Worm (Caenorhabditis elegans) whole organism, young adult: Measurements from ENCODE around the gene F47B8.4.

Experiments used
- D2030.7 ChIP-seq: fragments of 200-800 bp; sonication (Bioruptor generic); IDR thresholded peaks from 2 replicates; pipeline ENCODE4 v1.3.6; 2022; ENCODE audit warnings: missing genetic modification reagents, missing genetic modification characterization, missing compliant biosample characterization
- F39B2.1 ChIP-seq: fragments of 200-800 bp; sonication (Bioruptor generic); IDR thresholded peaks from 2 replicates; pipeline ENCODE4 v1.3.6; 2022; ENCODE audit warnings: missing genetic modification reagents, missing genetic modification characterization, missing compliant biosample characterization
- F52B5.7 ChIP-seq: sonication (generic microtip); optimal IDR thresholded peaks from 2 replicates; lab custom pipeline; 2016; ENCODE audit warnings: mild to moderate bottlenecking, missing genetic modification characterization, missing compliant biosample characterization
- Y53G8AR.9 ChIP-seq: fragments of 200-800 bp; sonication (Bioruptor generic); conservative IDR thresholded peaks from 2 replicates; pipeline ENCODE4 v1.3.6; 2022; ENCODE audit warnings: missing genetic modification reagents, missing genetic modification characterization, missing compliant biosample characterization
- Y79H2A.3 ChIP-seq: fragments of 200-800 bp; sonication (Bioruptor generic); conservative IDR thresholded peaks from 2 replicates; pipeline ENCODE4 v1.3.6; 2022; ENCODE audit warnings: missing genetic modification reagents, missing genetic modification characterization, missing compliant biosample characterization
- attf-3 ChIP-seq: fragments of 200-800 bp; sonication (Bioruptor generic); conservative IDR thresholded peaks from 2 replicates; pipeline ENCODE4 v1.3.6; 2022; ENCODE audit warnings: missing genetic modification reagents, missing genetic modification characterization, missing compliant biosample characterization
- attf-5 ChIP-seq: fragments of 200-800 bp; sonication (Bioruptor generic); optimal IDR thresholded peaks from 2 replicates; lab custom pipeline; 2018; ENCODE audit warnings: mild to moderate bottlenecking, missing genetic modification characterization, missing compliant biosample characterization
- attf-6 ChIP-seq: fragments of 200-800 bp; sonication (Bioruptor generic); IDR thresholded peaks from 2 replicates; pipeline ENCODE4 v1.3.6; 2022; ENCODE audit warnings: missing genetic modification reagents, missing genetic modification characterization, missing compliant biosample characterization
- cebp-1 ChIP-seq, 2 experiments: fragments of 200-800 bp in 1 of 2; sonication (Bioruptor generic) in 1 of 2; sonication (generic microtip) in 1 of 2; IDR thresholded peaks in 1 of 2; optimal IDR thresholded peaks in 1 of 2; 2 replicates each; pipeline versions ENCODE4 v1.3.6 to Lab custom; 2017 to 2022; ENCODE audit warnings: missing compliant biosample characterization in 2 of 2, missing genetic modification characterization in 2 of 2, mild to moderate bottlenecking in 1 of 2, missing genetic modification reagents in 1 of 2, moderate library complexity in 1 of 2
- ceh-27 ChIP-seq: fragments of 200-800 bp; sonication (Bioruptor generic); optimal IDR thresholded peaks from 2 replicates; lab custom pipeline; 2018; ENCODE audit warnings: mild to moderate bottlenecking, missing genetic modification characterization, moderate library complexity, missing compliant biosample characterization
- chd-7 ChIP-seq: sonication (generic microtip); optimal IDR thresholded peaks from 2 replicates; lab custom pipeline; 2016; ENCODE audit warnings: mild to moderate bottlenecking, missing genetic modification characterization, moderate library complexity, missing compliant biosample characterization
- dpff-1 ChIP-seq: sonication (generic microtip); optimal IDR thresholded peaks from 2 replicates; lab custom pipeline; 2017; ENCODE audit warnings: mild to moderate bottlenecking, missing genetic modification characterization, missing compliant biosample characterization
- hmg-1.2 ChIP-seq: fragments of 200-800 bp; sonication (Bioruptor generic); IDR thresholded peaks from 2 replicates; pipeline ENCODE4 v1.3.6; 2022; ENCODE audit warnings: missing genetic modification reagents, missing genetic modification characterization, missing compliant biosample characterization
- hmg-20 ChIP-seq: fragments of 200-800 bp; sonication (Bioruptor generic); IDR thresholded peaks from 2 replicates; pipeline ENCODE4 v1.3.6; 2022; ENCODE audit warnings: missing genetic modification reagents, missing genetic modification characterization, missing compliant biosample characterization
- lin-35 ChIP-seq, 3 experiments: fragments of 150-350 bp in 2 of 3; sonication (generic microtip) in 1 of 3; optimal IDR thresholded peaks; 2 replicates each; lab custom pipeline; 2014 to 2018; ENCODE audit warnings: missing biosample characterization in 3 of 3, missing genetic modification characterization in 3 of 3, missing genetic modification reagents in 3 of 3
- lin-40 ChIP-seq: sonication (generic microtip); optimal IDR thresholded peaks from 2 replicates; lab custom pipeline; 2016; ENCODE audit warnings: missing genetic modification characterization, mild to moderate bottlenecking, missing compliant biosample characterization, missing genotype, missing genetic modification reagents
- lir-1 ChIP-seq: fragments of 200-800 bp; sonication (Bioruptor generic); conservative IDR thresholded peaks from 2 replicates; pipeline ENCODE4 v1.3.6; 2022; ENCODE audit warnings: missing genetic modification reagents, missing genetic modification characterization, missing compliant biosample characterization
- lsl-1 ChIP-seq: fragments of 200-800 bp; sonication (Bioruptor generic); optimal IDR thresholded peaks from 2 replicates; lab custom pipeline; 2018; ENCODE audit warnings: mild to moderate bottlenecking, missing genetic modification characterization, moderate library complexity, missing compliant biosample characterization
- mcd-1 ChIP-seq: fragments of 200-800 bp; sonication (Bioruptor generic); IDR thresholded peaks from 2 replicates; pipeline ENCODE4 v1.3.6; 2022; ENCODE audit warnings: missing genetic modification reagents, missing genetic modification characterization, missing compliant biosample characterization
- mes-4 ChIP-seq: sonication (generic microtip); optimal IDR thresholded peaks from 2 replicates; lab custom pipeline; 2016; ENCODE audit warnings: missing genotype, missing genetic modification characterization, missing compliant biosample characterization
- nfyb-1 ChIP-seq: fragments of 200-800 bp; sonication (Bioruptor generic); IDR thresholded peaks from 2 replicates; pipeline ENCODE4 v1.3.6; 2022; ENCODE audit warnings: missing genetic modification reagents, missing genetic modification characterization, missing compliant biosample characterization
- nhr-120 ChIP-seq: fragments of 200-800 bp; sonication (Bioruptor generic); IDR thresholded peaks from 2 replicates; pipeline ENCODE4 v1.3.6; 2022; ENCODE audit warnings: missing genetic modification characterization, missing compliant biosample characterization
- nhr-80 ChIP-seq: sonication (generic microtip); optimal IDR thresholded peaks from 2 replicates; lab custom pipeline; 2016; ENCODE audit warnings: missing genetic modification characterization, missing compliant biosample characterization
- nhr-90 ChIP-seq: sonication (generic microtip); optimal IDR thresholded peaks from 2 replicates; lab custom pipeline; 2016; ENCODE audit warnings: missing genotype, mild to moderate bottlenecking, missing genetic modification characterization, missing compliant biosample characterization
- pbrm-1 ChIP-seq: fragments of 200-800 bp; sonication (Bioruptor generic); IDR thresholded peaks from 2 replicates; pipeline ENCODE4 v1.3.6; 2022; ENCODE audit warnings: missing genetic modification reagents, missing genetic modification characterization, missing compliant biosample characterization
- rcor-1 ChIP-seq: fragments of 200-800 bp; sonication (Bioruptor generic); IDR thresholded peaks from 2 replicates; pipeline ENCODE4 v1.3.6; 2022; ENCODE audit warnings: missing genetic modification reagents, missing genetic modification characterization, missing compliant biosample characterization
- sea-2 ChIP-seq: fragments of 200-800 bp; sonication (Bioruptor generic); IDR thresholded peaks from 2 replicates; pipeline ENCODE4 v1.3.6; 2022; ENCODE audit warnings: missing genetic modification characterization, missing compliant biosample characterization
- snpc-1.1 ChIP-seq: sonication (generic microtip); optimal IDR thresholded peaks from 2 replicates; lab custom pipeline; 2017; ENCODE audit warnings: missing genetic modification characterization, mild to moderate bottlenecking, missing compliant biosample characterization, antibody characterized with exemption, moderate library complexity, missing genotype, missing genetic modification reagents; ENCODE audit not compliant: insufficient read depth
- snpc-4 ChIP-seq, 5 experiments: fragments of 150-350 bp in 1 of 5; sonication (generic microtip) in 4 of 5; optimal IDR thresholded peaks; 2 replicates each; lab custom pipeline; 2014 to 2018; ENCODE audit warnings: missing genetic modification characterization in 5 of 5, missing biosample characterization in 3 of 5, antibody characterized with exemption in 2 of 5, mild to moderate bottlenecking in 2 of 5, missing compliant biosample characterization in 2 of 5, missing genotype in 2 of 5, moderate library complexity in 2 of 5, missing genetic modification reagents in 1 of 5
- tbp1 ChIP-seq: fragments of 200-800 bp; sonication (Bioruptor generic); optimal IDR thresholded peaks from 2 replicates; lab custom pipeline; 2018; ENCODE audit warnings: mild to moderate bottlenecking, missing genetic modification characterization, missing compliant biosample characterization
- zfh-2 ChIP-seq: fragments of 200-800 bp; sonication (Bioruptor generic); conservative IDR thresholded peaks from 2 replicates; pipeline ENCODE4 v1.3.6; 2022; ENCODE audit warnings: missing genetic modification reagents, missing genetic modification characterization, missing compliant biosample characterization
- ztf-18 ChIP-seq: sonication (generic microtip); optimal IDR thresholded peaks from 2 replicates; lab custom pipeline; 2016; ENCODE audit warnings: missing genotype, mild to moderate bottlenecking, missing genetic modification characterization, missing compliant biosample characterization
- ztf-26 ChIP-seq: sonication (generic microtip); optimal IDR thresholded peaks from 2 replicates; lab custom pipeline; 2017; ENCODE audit warnings: missing genetic modification characterization, missing compliant biosample characterization

Gene F47B8.4

ce11 chrV:14366487-14366962, 42.1 kb upstream of the F47B8.4 start (continued):
- peak; percentile 5 for TF ChIP-seq nhr-90
- peak; percentile 66 for TF ChIP-seq lin-40 (tag; lab: Kevin White, UChicago)
- peak; percentile 60 for TF ChIP-seq mcd-1 (GFP tag; lab: Robert Waterston, UW)
- no peak for TF ChIP-seq nhr-120 (GFP tag; lab: Robert Waterston, UW)
- TF ChIP-seq chd-7 (tag; lab: Kevin White, UChicago), result peak; percentile 41
- peak in 1 of 3 experiments; percentile 25 for TF ChIP-seq lin-35 (GFP tag; optimal IDR thresholded peaks at IDR 0.05; lab: Kevin White, UChicago)
- TF ChIP-seq Y79H2A.3 (GFP tag; lab: Robert Waterston, UW), result no peak
- no peak for TF ChIP-seq rcor-1 (GFP tag; lab: Robert Waterston, UW)
- TF ChIP-seq F52B5.7 (tag; lab: Kevin White, UChicago), result peak; percentile 31
- TF ChIP-seq hmg-20 (GFP tag; lab: Robert Waterston, UW), result 0 out of 2 replicates have a peak, but pooled peaks have one; percentile 34

ce11 chrV:14364586-14365248, 40.2 kb upstream of the F47B8.4 start:
- peak; percentile 63; the same call in 1 of the 2 replicates for TF ChIP-seq zfh-2
- TF ChIP-seq lin-40 (tag; lab: Kevin White, UChicago), result peak; percentile 11
- no peak for TF ChIP-seq lin-35 (GFP tag; optimal IDR thresholded peaks at IDR 0.05; lab: Kevin White, UChicago)
- no peak for TF ChIP-seq F39B2.1
- TF ChIP-seq attf-3, result no peak
- no peak for TF ChIP-seq mes-4
- TF ChIP-seq nhr-80, result peak; percentile 43
- TF ChIP-seq ztf-26 (tag; lab: Kevin White, UChicago), result no peak
- TF ChIP-seq cebp-1 (GFP tag; IDR thresholded peaks at IDR 0.05; lab: Robert Waterston, UW), result peak; percentile 76; the same call in 1 of the 2 replicates
- TF ChIP-seq cebp-1 (tag; optimal IDR thresholded peaks at IDR 0.05; lab: Kevin White, UChicago), result peak; percentile 74
- TF ChIP-seq Y53G8AR.9, result no peak
- TF ChIP-seq tbp1 (GFP tag; lab: Kevin White, UChicago), result no peak
- TF ChIP-seq attf-5 (GFP tag; lab: Kevin White, UChicago), result no peak
- TF ChIP-seq nfyb-1 (GFP tag; lab: Robert Waterston, UW), result peak; percentile 57; the same call in 1 of the 2 replicates
- no peak; the same call in 1 of the 2 replicates for TF ChIP-seq hmg-1.2 (GFP tag; lab: Robert Waterston, UW)
- peak; percentile 14 for TF ChIP-seq ceh-27 (GFP tag; lab: Kevin White, UChicago)

- TF ChIP-seq sea-2 (GFP tag; lab: Robert Waterston, UW), result no peak
- no peak for TF ChIP-seq snpc-4 (GFP tag; optimal IDR thresholded peaks at IDR 0.05; lab: Kevin White, UChicago)
- peak in 3 of 4 experiments; percentile 49 to 94 (median 89) for TF ChIP-seq snpc-4 (tag; optimal IDR thresholded peaks at IDR 0.05; lab: Kevin White, UChicago)
Measured at ce11 chrV:14361973-14362372, 37.5 kb upstream of the F47B8.4 start.

ce11 chrV:14358577-14358976, 34.1 kb upstream of the F47B8.4 start, which contains the start of gene Y49A3A.4:
Y49A3A.4 (minus strand) TSS chrV:14358890.
- TF ChIP-seq attf-6 (0 out of 2 replicates have a peak, but pooled peaks have one; percentile 40), snpc-4 (GFP tag; optimal IDR thresholded peaks at IDR 0.05; lab: Kevin White, UChicago) (peak; percentile 82), snpc-4 (tag; optimal IDR thresholded peaks at IDR 0.05; lab: Kevin White, UChicago) (peak; percentile 77 to 93 (median 83)), D2030.7 (peak; percentile 37; the same call in 1 of the 2 replicates), lir-1 (GFP tag; lab: Robert Waterston, UW) (no peak), lsl-1 (GFP tag; lab: Kevin White, UChicago) (no peak), hmg-1.2 (GFP tag; lab: Robert Waterston, UW) (peak; percentile 32; the same call in 1 of the 2 replicates), snpc-1.1 (tag; lab: Kevin White, UChicago) (peak; percentile 85), zfh-2 (0 out of 2 replicates have a peak, but pooled peaks have one; percentile 23), pbrm-1 (GFP tag; lab: Robert Waterston, UW) (0 out of 2 replicates have a peak, but pooled peaks have one; percentile 38), nhr-80 (no peak), tbp1 (GFP tag; lab: Kevin White, UChicago) (peak; percentile 47), ztf-18 (tag; lab: Kevin White, UChicago) (peak; percentile 18), nfyb-1 (GFP tag; lab: Robert Waterston, UW) (no peak), nhr-120 (GFP tag; lab: Robert Waterston, UW) (no peak), dpff-1 (tag; lab: Kevin White, UChicago) (no peak)
- TF ChIP-seq, all 124 proteins: peak for 9
